Worm (Caenorhabditis elegans): ENCODE measurements around the gene R10D12.10.

Gene R10D12.10

ce11 chrV:13949010-13949409, 9.1 kb downstream of the R10D12.10 start, which contains the start of gene R10D12.6:
R10D12.6 (plus strand) TSS chrV:13949310.
- no peak for TF ChIP-seq ama-1 (optimal IDR thresholded peaks at IDR 0.05)
- TF ChIP-seq fos-1 (tag; optimal IDR thresholded peaks at IDR 0.05) = peak; percentile 27
- TF ChIP-seq nhr-10 (tag; optimal IDR thresholded peaks at IDR 0.05) = no peak
- no peak for TF ChIP-seq zag-1 (tag; optimal IDR thresholded peaks at IDR 0.05)

DNA sequence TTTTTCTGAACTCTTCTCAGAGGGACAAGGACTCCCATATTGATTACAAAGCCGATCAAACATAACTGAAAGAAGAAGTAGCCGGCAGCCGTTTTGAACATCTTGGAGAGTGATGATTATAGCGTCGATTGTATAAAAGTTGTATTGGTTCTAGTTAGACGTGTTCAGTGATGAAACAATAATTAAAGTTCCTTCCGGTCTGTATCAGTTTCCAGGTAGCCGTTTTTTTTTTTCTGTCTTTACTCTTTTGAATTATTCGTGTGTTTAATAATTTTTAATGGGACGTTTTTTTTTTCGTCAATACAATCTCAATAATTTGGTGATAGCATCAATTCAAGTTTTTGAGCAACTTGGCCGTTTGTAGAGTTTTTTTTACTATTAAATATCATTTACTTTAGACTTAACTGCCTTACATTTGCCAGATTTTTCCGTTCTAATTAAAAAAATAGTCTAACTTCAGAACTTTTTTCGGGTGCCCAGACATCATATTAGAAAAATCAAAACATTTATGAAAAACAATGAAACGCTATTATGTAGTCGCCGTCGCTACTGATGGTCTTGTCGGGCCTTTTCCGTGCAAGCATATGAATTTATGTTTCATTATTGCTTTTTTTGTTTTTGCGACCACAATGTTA, 11.6 kb downstream of the R10D12.10 start, which contains the start of the genes srx-10 and clec-226:
Gene srx-10, minus strand, starts transcription at position 101 of the 635 bp plus-strand sequence.
Gene clec-226, plus strand, starts transcription at position 585 of the 635 bp plus-strand sequence.
- no peak for TF ChIP-seq aly-2 (tag; optimal IDR thresholded peaks at IDR 0.05)
- no peak for TF ChIP-seq egl-27 (tag; optimal IDR thresholded peaks at IDR 0.05)
- TF ChIP-seq nhr-21 (tag; optimal IDR thresholded peaks at IDR 0.05) = no peak
- TF ChIP-seq ZK546.5 (tag; optimal IDR thresholded peaks at IDR 0.05) = no peak
- no peak for TF ChIP-seq alr-1 (tag; optimal IDR thresholded peaks at IDR 0.05)
- no peak for TF ChIP-seq lin-39 (tag; optimal IDR thresholded peaks at IDR 0.05)
- no peak for TF ChIP-seq elt-3 (tag; optimal IDR thresholded peaks at IDR 0.05)
- TF ChIP-seq nhr-6 (tag; optimal IDR thresholded peaks at IDR 0.05) = no peak
- TF ChIP-seq nhr-11 (tag; optimal IDR thresholded peaks at IDR 0.05) = no peak
- no peak for TF ChIP-seq elt-1 (tag; optimal IDR thresholded peaks at IDR 0.05)
- TF ChIP-seq mdl-1 (tag; optimal IDR thresholded peaks at IDR 0.05) = no peak
- no peak for TF ChIP-seq lin-11 (tag; optimal IDR thresholded peaks at IDR 0.05)
- TF ChIP-seq mbf-1 (tag; optimal IDR thresholded peaks at IDR 0.05) = no peak
- no peak for TF ChIP-seq gmeb-1 (tag; optimal IDR thresholded peaks at IDR 0.05)
- TF ChIP-seq sma-3 (GFP tag; optimal IDR thresholded peaks at IDR 0.05) = no peak

ce11 chrV:13942082-13942481, 16.1 kb downstream of the R10D12.10 start, which contains the start of gene dpr-1:
dpr-1 (minus strand) TSS chrV:13942182.
- TF ChIP-seq elt-1 (tag; optimal IDR thresholded peaks at IDR 0.05) (no peak), mbf-1 (tag; optimal IDR thresholded peaks at IDR 0.05) (no peak), nhr-12 (tag; optimal IDR thresholded peaks at IDR 0.05) (no peak), crh-2 (tag; optimal IDR thresholded peaks at IDR 0.05) (no peak), nhr-21 (tag; optimal IDR thresholded peaks at IDR 0.05) (no peak), Y55F3AM.14 (GFP tag; optimal IDR thresholded peaks at IDR 0.05) (no peak), sma-3 (GFP tag; optimal IDR thresholded peaks at IDR 0.05) (no peak), sma-9 (GFP tag; optimal IDR thresholded peaks at IDR 0.05) (no peak), sma-9 (tag; optimal IDR thresholded peaks at IDR 0.05) (no peak), nhr-25 (tag; optimal IDR thresholded peaks at IDR 0.05) (no peak), mdl-1 (tag; optimal IDR thresholded peaks at IDR 0.05) (no peak), ZK546.5 (tag; optimal IDR thresholded peaks at IDR 0.05) (no peak), nhr-11 (tag; optimal IDR thresholded peaks at IDR 0.05) (no peak), snpc-4 (tag; optimal IDR thresholded peaks at IDR 0.05) (no peak), lin-39 (tag; optimal IDR thresholded peaks at IDR 0.05) (no peak), egl-27 (tag; optimal IDR thresholded peaks at IDR 0.05) (no peak), lin-11 (tag; optimal IDR thresholded peaks at IDR 0.05) (no peak), ceh-16 (tag; optimal IDR thresholded peaks at IDR 0.05) (no peak), nhr-10 (tag; optimal IDR thresholded peaks at IDR 0.05) (no peak), alr-1 (tag; optimal IDR thresholded peaks at IDR 0.05) (no peak), unc-39 (tag; optimal IDR thresholded peaks at IDR 0.05) (no peak)

DNA sequence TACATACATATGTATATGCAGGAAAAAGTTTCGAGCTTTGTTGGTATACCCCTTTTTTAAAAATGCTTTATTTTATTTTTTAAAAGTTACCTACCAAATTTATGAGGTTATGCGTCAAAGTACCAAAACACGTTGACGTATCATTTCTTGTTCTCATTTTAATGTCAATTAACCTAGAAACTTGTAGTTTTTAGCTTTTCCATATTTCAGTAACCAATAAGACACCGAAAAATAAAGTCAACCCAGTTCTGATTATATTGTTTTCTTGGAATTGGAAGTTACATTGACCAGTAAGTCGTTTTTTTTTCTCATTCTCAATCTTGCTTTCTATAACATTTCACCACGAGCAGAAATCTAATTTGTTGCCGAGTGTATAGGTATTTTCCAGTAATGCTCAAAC, 21.3 kb downstream of the R10D12.10 start, which contains the start of gene srw-145:
Gene srw-145, plus strand, starts transcription at position 301 of the 400 bp plus-strand sequence.
- TF ChIP-seq nhr-10 (tag; optimal IDR thresholded peaks at IDR 0.05) (no peak), nhr-21 (tag; optimal IDR thresholded peaks at IDR 0.05) (peak; percentile 41), nhr-12 (tag; optimal IDR thresholded peaks at IDR 0.05) (peak; percentile 3)

ce11 chrV:13936052-13936451, 22.1 kb downstream of the R10D12.10 start:
- no peak for TF ChIP-seq nhr-11 (tag; optimal IDR thresholded peaks at IDR 0.05)
- TF ChIP-seq nhr-21 (tag; optimal IDR thresholded peaks at IDR 0.05) = peak; percentile 45
- TF ChIP-seq crh-2 (tag; optimal IDR thresholded peaks at IDR 0.05) = no peak
- TF ChIP-seq nhr-25 (tag; optimal IDR thresholded peaks at IDR 0.05) = peak; percentile 60

DNA sequence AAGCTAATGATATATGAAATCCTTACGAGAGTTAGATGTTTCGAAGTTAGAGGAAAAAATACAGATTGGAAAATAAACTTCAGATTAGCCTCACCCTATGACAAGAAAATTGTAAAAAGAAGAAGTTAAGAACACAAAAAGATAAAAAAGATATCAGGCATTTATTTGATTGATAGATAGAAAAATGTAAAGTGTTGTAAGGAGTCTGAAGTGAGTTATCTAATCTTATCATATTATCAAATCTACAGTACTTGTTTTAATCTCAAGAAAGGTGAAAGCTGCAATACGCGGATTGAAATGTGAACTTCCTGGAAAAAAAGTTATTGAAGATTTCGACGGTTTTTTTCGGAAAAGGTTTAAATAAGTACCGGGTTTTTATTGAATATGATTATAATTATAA, 22.7 kb downstream of the R10D12.10 start:
- TF ChIP-seq aly-2 (tag; optimal IDR thresholded peaks at IDR 0.05) (no peak), sem-4 (tag; optimal IDR thresholded peaks at IDR 0.05) (no peak)

DNA sequence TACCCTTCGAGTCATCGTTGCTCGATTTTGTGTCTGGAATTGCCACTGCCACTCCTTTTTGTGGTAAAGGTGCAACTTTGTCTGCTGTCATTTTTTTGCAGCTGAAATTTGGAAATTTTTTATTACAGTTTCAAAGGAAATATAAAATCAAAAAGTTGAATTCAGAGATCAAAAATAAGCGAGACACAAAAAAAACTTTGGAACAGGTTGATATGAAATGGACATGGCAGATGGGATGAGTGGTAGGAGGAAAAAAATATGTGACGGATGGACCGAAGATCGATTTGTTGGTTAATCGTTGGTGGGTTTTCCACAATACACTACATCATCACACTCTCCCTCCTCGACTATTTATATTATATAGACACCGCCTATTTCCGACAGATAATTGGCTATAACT, 23.6 kb downstream of the R10D12.10 start, which contains the start of gene R10D12.1:
Gene R10D12.1, minus strand, starts transcription at position 101 of the 400 bp plus-strand sequence.
- no peak for TF ChIP-seq mdl-1 (tag; optimal IDR thresholded peaks at IDR 0.05)
- no peak for TF ChIP-seq ztf-11 (tag; optimal IDR thresholded peaks at IDR 0.05)
- no peak for TF ChIP-seq lin-11 (tag; optimal IDR thresholded peaks at IDR 0.05)
- no peak for TF ChIP-seq dmd-4 (tag; optimal IDR thresholded peaks at IDR 0.05)
- TF ChIP-seq ztf-4 (tag; optimal IDR thresholded peaks at IDR 0.05) = no peak
- no peak for TF ChIP-seq mbf-1 (tag; optimal IDR thresholded peaks at IDR 0.05)
- no peak for TF ChIP-seq F13H6.1 (tag; optimal IDR thresholded peaks at IDR 0.05)
- no peak for TF ChIP-seq elt-3 (tag; optimal IDR thresholded peaks at IDR 0.05)
- TF ChIP-seq C34F6.9 (tag; optimal IDR thresholded peaks at IDR 0.05) = no peak
- TF ChIP-seq zag-1 (tag; optimal IDR thresholded peaks at IDR 0.05) = no peak
- no peak for TF ChIP-seq nhr-10 (tag; optimal IDR thresholded peaks at IDR 0.05)
- no peak for TF ChIP-seq lin-13 (GFP tag; optimal IDR thresholded peaks at IDR 0.05)
- TF ChIP-seq snpc-4 (tag; optimal IDR thresholded peaks at IDR 0.05) = no peak
- no peak for TF ChIP-seq aly-2 (tag; optimal IDR thresholded peaks at IDR 0.05)
- no peak for TF ChIP-seq unc-62 (GFP tag; optimal IDR thresholded peaks at IDR 0.05)
- TF ChIP-seq peb-1 (tag; optimal IDR thresholded peaks at IDR 0.05) = no peak
- TF ChIP-seq nhr-23 (tag; optimal IDR thresholded peaks at IDR 0.05) = no peak
- no peak for TF ChIP-seq sma-3 (GFP tag; optimal IDR thresholded peaks at IDR 0.05)
- no peak for TF ChIP-seq nhr-21 (tag; optimal IDR thresholded peaks at IDR 0.05)
